Worm (Caenorhabditis elegans) whole organism, dauer: ENCODE data around the gene smf-1.

Experiments used
- unc-62 ChIP-seq: sonication (generic microtip); optimal IDR thresholded peaks from 2 replicates; lab custom pipeline; 2017; ENCODE audit warnings: missing biosample characterization, missing genetic modification reagents, missing genetic modification characterization

The smf-1 gene

DNA sequence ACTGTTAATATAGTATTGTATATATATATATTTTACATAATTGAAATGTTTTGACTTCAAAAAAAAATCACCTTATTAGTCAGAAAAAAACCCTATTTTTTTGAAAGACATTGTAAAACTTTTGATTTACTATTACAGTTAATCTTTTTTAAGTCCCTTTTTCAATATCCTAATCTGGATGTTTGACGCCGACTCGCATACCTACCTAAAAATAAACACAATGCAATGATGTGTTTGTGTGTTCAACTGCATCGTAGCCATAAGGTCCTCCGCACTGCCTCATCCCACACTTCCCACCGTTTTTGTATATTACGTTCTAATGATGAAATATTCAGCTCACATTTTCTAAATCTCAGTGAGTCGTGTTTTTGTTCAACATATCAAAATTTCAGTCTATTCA is 29.5 kb downstream of the smf-1 start, which contains the start of gene F38B6.3:
Gene F38B6.3 (plus strand): TSS at position 301 of the 400 bp plus-strand sequence.
- no peak for TF ChIP-seq unc-62 (GFP tag; lab: Kevin White, UChicago)

DNA sequence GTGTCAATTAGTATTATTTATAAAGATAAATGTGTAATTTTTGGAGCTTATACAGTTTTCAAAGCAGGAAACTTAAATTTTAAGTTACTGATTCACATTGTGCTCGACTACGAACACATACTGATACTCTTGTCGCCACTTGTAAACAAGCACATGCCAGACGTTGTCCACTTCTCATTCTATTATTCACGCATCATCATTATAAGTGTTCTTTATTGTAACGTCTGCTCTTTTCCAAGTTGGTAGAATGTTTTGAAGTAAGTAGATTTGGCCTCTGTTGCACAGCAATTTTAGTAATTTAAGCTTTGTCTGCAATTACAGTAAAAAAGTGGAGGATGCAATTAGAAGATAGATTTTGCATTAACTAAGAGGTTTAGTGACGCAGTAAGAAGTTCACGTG is 30.0 kb downstream of the smf-1 start:
- no peak for TF ChIP-seq unc-62 (GFP tag; lab: Kevin White, UChicago)

DNA sequence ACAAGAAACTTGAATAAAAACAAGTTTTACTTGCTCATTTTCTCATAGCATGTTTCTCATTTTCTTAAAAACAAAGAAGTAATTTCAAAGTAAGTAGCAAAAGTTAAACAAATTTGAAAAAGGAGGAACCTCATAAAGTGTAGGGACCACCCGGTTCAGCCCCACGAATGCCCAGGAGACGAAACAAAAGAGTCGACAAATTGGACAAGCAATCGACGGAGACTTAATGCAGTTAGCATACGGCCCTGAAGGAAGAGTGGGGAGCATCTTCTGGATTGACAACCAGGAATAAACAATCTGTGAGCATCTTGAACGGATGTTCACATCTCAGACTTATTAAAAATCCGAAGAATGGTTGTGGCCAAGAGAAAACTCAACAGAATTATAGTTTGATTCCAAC is 31.2 kb downstream of the smf-1 start:
- TF ChIP-seq unc-62 (GFP tag; lab: Kevin White, UChicago), result no peak

DNA sequence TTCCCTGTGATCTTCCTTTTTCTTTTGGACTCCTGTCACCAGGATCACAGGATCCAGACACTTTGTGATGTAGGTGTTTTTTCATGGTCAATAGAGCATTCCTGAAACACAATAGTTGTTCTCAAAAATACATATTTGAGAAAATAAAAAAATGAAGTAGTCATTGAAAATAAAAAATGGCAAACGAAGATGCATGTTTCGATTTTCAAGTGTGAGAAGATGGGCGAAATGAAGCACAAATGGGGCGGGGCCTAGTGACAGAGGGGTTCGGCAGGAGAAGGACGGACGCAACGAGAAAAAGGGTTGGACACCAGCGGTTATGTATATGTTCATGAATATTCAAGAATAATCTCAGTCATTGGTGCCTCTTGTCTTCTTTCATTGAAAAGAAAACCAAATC is 32.9 kb downstream of the smf-1 start, which contains the start of gene F38B6.6:
Gene F38B6.6 (minus strand): TSS at position 101 of the 400 bp plus-strand sequence.
- TF ChIP-seq unc-62 (GFP tag; lab: Kevin White, UChicago), result no peak

DNA sequence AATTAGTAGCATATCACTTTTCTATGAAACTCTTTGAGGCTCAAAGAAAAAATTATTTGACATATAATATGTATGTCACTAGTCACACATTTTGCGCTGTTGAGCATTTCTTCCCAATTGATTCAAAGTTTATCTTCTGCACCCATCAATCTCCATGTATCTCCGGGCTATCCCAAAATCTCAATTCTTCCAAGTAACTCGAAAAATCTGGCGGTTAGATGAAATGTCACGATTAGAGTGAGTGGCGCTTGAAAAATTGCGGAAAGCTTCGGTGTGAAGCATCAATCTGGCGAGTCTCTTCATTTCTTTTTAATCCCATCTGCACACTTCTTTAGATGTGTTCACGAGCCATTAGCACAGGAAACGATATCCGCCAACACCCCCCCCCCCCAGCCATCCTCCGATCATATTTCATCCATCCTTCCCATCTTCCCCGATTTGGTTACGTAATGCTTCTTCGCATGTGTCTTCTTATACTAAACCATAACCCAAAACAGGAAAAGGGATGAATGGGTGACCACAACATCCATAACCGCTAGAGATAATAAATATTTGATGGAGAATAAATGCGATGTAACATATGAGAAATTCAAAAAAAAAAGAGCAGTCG is 33.8 kb downstream of the smf-1 start:
- no peak for TF ChIP-seq unc-62 (GFP tag; lab: Kevin White, UChicago)

DNA sequence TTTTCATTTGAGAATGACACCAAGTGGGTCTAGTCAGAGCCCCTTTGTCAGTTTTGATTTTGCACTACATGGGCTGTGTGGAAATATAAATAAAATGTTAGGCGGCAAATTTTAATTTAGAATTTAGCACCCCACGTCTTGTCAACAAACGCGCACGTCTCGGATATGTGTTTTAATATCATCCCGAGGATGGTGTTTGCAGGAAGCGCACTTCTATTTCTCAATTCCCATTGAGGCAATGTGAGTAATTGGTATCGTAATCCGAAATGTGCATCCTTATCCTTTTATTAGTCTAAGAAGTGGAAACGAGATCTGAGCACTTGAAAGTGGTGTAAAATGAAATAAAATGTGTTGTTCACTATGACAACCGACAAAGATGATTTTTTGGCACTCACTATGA is 35.1 kb downstream of the smf-1 start:
- no peak for TF ChIP-seq unc-62 (GFP tag; lab: Kevin White, UChicago)

DNA sequence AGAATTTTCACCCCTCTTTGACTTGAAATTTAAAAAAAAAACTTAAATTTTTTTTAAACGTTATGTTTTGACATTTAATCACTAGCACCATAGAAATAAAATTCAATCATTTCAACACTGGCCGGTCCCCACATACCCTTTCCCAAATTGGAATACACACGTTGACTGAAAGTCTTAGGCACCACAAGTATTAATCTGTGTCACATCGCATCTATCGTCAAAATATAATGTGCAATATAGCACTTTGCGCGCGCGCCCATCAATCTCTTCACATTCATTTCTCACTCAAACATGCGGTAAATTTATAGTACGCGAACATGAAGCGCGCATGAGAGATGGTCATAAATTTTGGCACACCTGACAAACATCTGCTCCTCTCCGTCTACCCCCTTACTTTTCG is 35.5 kb downstream of the smf-1 start:
- no peak for TF ChIP-seq unc-62 (GFP tag; lab: Kevin White, UChicago)

DNA sequence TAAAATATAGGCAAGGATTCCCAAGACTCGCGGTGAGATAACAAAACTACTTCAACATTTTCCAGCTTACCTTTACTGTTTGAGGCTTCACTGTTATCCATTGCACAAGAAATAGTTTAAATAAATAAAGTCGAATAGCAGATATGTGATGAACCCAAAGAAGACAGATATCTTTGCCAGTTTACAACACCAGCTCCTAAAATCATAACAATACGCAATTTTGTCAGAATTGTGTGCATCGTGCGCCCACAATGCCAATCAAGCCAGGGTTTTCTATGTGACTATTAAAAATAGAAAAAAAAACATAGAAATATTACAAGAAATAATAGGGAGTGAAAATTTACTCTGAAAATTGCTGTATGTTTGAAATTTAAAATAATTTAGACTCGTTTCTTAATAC is 40.2 kb downstream of the smf-1 start, which contains the start of gene F38B6.8:
Gene F38B6.8 (minus strand): TSS at position 101 of the 400 bp plus-strand sequence.
- TF ChIP-seq unc-62 (GFP tag; lab: Kevin White, UChicago), result no peak

DNA sequence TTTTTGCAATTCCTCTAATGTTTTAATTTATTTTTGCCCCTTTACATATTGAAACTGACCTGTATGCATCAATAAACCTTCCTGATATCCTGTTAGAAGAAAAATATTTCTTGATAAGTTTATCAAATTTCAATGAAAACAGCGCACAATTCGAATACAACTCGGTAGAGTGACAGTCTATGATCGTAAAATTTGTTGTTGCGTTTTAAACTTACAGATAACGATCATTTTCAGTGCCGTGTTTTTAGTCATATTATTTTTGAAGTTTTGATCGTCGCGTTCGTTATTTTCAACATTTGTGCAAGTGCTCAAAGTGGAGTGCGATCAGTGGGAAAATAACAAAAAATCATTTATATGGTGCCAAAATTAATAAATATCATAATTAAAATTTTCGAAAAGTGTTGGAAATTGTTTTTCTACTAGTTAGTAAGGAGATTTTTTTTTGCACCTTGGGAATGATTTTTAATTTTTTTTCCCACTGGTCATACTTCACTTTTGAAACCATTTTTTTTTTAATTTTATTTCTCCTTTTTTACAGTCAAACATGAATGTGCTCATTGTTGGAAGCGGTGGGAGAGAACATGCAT is 48.4 kb downstream of the smf-1 start, which contains the start of gene F38B6.4:
Gene F38B6.4 (plus strand): TSS at position 537 of the 587 bp plus-strand sequence.
- no peak for TF ChIP-seq unc-62 (GFP tag; lab: Kevin White, UChicago)

DNA sequence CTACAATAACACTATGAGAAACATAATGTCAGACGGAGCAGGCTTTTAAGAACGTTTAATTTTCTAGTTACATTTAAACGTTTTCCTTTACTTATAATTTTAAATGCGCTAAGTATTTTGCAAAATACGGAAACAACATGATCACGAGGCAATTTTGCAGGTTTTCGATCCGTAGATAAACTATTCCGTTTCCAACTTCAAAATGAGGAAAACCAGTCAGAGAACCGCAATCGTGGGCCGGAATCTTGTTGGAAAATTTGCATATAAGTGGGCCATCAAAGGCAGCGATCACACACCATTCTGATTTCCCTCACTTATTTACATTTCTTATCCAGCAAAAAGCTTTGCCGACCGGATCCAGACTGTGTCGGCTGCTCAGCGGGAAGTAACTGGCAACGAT is 50.3 kb downstream of the smf-1 start, which contains the start of gene col-172:
Gene col-172 (plus strand): TSS at position 301 of the 400 bp plus-strand sequence.
- no peak for TF ChIP-seq unc-62 (GFP tag; lab: Kevin White, UChicago)

DNA sequence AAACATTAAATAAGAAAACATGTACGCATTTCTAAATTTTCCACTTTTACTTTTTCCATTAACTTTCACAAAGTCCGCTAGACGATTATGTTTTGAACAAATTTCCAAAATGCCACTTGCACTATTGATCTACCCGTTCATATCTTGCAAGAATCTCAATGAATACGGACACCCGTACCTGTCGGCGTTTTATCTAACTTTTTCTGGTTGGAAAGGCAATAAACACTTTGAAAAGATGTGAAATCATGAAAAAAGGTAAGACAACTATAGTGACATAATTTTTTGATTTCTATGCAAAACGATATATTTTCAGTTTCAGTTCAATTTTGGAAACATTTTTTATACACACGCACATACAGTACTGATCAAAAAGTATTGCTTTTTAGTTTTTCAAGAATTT is 51.1 kb downstream of the smf-1 start:
- no peak for TF ChIP-seq unc-62 (GFP tag; lab: Kevin White, UChicago)
